Worm (Caenorhabditis elegans): ENCODE data around the gene M7.8.
"Not testable (repeated sequence)": the region's sequence is repeated elsewhere in the genome, so short reads cannot be mapped to it uniquely, and the experiment has no call there.

The M7.8 gene

ce11 chrIV:11080823-11081285 is 14.0 kb downstream of the M7.8 start, which contains the start of gene atg-7 (continued):
- TF ChIP-seq spr-3 (GFP tag; optimal IDR thresholded peaks at IDR 0.05) (peak; percentile 70), zip-11 (GFP tag; IDR thresholded peaks at IDR 0.05) (no peak), gei-8 (GFP tag; optimal IDR thresholded peaks at IDR 0.05) (peak; percentile 25), ceh-20 (GFP tag; IDR thresholded peaks at IDR 0.05) (no peak), snpc-1.2 (GFP tag; IDR thresholded peaks at IDR 0.05) (no peak), zfp-3 (GFP tag; conservative IDR thresholded peaks at IDR 0.05) (peak; percentile 69; the same call in 1 of the 2 replicates), dmd-6 (GFP tag; IDR thresholded peaks at IDR 0.05) (peak; percentile 13; the same call in 1 of the 2 replicates)

- no peak for TF ChIP-seq hmg-1.1 (GFP tag; IDR thresholded peaks at IDR 0.05)
- no peak for TF ChIP-seq zip-11 (GFP tag; IDR thresholded peaks at IDR 0.05)
- TF ChIP-seq egl-27 (tag; optimal IDR thresholded peaks at IDR 0.05): no peak
- no peak for TF ChIP-seq mdt-29 (GFP tag; IDR thresholded peaks at IDR 0.05)
- TF ChIP-seq lim-7 (GFP tag; IDR thresholded peaks at IDR 0.05): no peak
- no peak for TF ChIP-seq ces-1 (GFP tag; optimal IDR thresholded peaks at IDR 0.05)
- no peak for TF ChIP-seq dmd-6 (GFP tag; IDR thresholded peaks at IDR 0.05)
- TF ChIP-seq mdl-1 (tag; optimal IDR thresholded peaks at IDR 0.05): no peak
- TF ChIP-seq madf-5 (GFP tag; IDR thresholded peaks at IDR 0.05): no peak
- TF ChIP-seq ztf-11 (tag; optimal IDR thresholded peaks at IDR 0.05): no peak
- no peak for TF ChIP-seq ceh-20 (GFP tag; IDR thresholded peaks at IDR 0.05)
- TF ChIP-seq mxl-3 (GFP tag; optimal IDR thresholded peaks at IDR 0.05): no peak
- TF ChIP-seq F44E2.7 (GFP tag; IDR thresholded peaks at IDR 0.05): no peak
- TF ChIP-seq aha-1 (tag): no peak
These were observed 16.4 kb downstream of the M7.8 start, which contains the start of gene Y5F2A.4 for ce11 chrIV:11078482-11078881. TSS of gene Y5F2A.4 (minus strand) at chrIV:11078582.

- TF ChIP-seq unc-62 (GFP tag; optimal IDR thresholded peaks at IDR 0.05 in 1 of 2) (peak in 1 of 2 experiments; percentile 96), zag-1 (tag; optimal IDR thresholded peaks at IDR 0.05) (peak; percentile 46)
- not testable (repeated sequence) for TF ChIP-seq unc-62 (tag; optimal IDR thresholded peaks at IDR 0.05)
These were observed 24.0 kb downstream of the M7.8 start for ce11 chrIV:11070895-11071294.

- TF ChIP-seq zfp-2 (tag; optimal IDR thresholded peaks at IDR 0.05) (no peak), nhr-11 (tag; optimal IDR thresholded peaks at IDR 0.05) (peak; percentile 93), set-16 (GFP tag; IDR thresholded peaks at IDR 0.05) (no peak), vab-7 (GFP tag; IDR thresholded peaks at IDR 0.05) (no peak), T20F7.1 (GFP tag; optimal IDR thresholded peaks at IDR 0.05) (no peak), mxl-2 (GFP tag; conservative IDR thresholded peaks at IDR 0.05) (no peak), hlh-30 (tag; optimal IDR thresholded peaks at IDR 0.05; ENCODE audit: insufficient read depth) (peak; percentile 57), ceh-20 (GFP tag; IDR thresholded peaks at IDR 0.05) (peak; percentile 79), pqm-1 (tag; optimal IDR thresholded peaks at IDR 0.05) (no peak), daf-16 (GFP tag; optimal IDR thresholded peaks at IDR 0.05) (peak in 1 of 2 experiments; percentile 96), daf-16 (tag; optimal IDR thresholded peaks at IDR 0.05) (no peak), unc-62 (GFP tag; optimal IDR thresholded peaks at IDR 0.05 in 1 of 2) (peak in 1 of 2 experiments; percentile 100), unc-62 (tag; optimal IDR thresholded peaks at IDR 0.05) (no peak), rbr-2 (tag; optimal IDR thresholded peaks at IDR 0.05) (no peak), hlh-11 (tag; optimal IDR thresholded peaks at IDR 0.05) (peak; percentile 42)
These were observed 26.6 kb downstream of the M7.8 start for ce11 chrIV:11068314-11068713.

ce11 chrIV:11067003-11067402 is 27.9 kb downstream of the M7.8 start, which contains the start of gene ttr-17:
TSS of gene ttr-17 (minus strand) at chrIV:11067026.
- no peak for TF ChIP-seq nhr-11 (tag; optimal IDR thresholded peaks at IDR 0.05)
- TF ChIP-seq dmd-9 (GFP tag; IDR thresholded peaks at IDR 0.05): no peak
- TF ChIP-seq daf-16 (GFP tag; optimal IDR thresholded peaks at IDR 0.05): peak in 1 of 2 experiments; percentile 83
- no peak for TF ChIP-seq daf-16 (tag; optimal IDR thresholded peaks at IDR 0.05)
- TF ChIP-seq nhr-42 (GFP tag; IDR thresholded peaks at IDR 0.05): no peak
- TF ChIP-seq madf-9 (GFP tag; conservative IDR thresholded peaks at IDR 0.05): no peak

Measured in whole organism, L4 larva.